In the genomic region with DNA sequence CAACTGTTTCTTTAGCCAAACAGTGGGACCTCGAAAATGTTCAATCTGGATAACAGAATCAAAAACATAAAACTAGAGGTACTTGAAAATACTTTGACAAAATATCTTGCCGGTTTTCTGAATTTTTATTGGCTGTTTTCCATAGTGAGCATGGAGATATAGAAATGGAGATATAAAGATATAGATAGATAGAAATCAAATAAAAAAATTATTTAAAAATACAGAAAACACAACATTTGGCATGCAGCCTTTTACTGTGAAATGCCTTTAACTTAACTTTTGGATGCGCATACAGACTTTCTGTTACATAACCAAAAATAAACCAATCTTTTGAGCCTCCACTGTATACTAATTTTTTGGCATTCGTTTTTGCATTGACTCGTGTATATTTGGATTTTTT, we compare ENCODE assay signal across 4 fruit fly cellular contexts.
A peak's percentile ranks its signal among the peaks of the same experiment; 100 is the strongest.
TF ChIP-seq lines count a peak whose summit lies in the region.

No protein-coding gene starts in this region.

- no peak for TF ChIP-seq CTCF in whole organism, embryonic (GFP tag; optimal IDR thresholded peaks at IDR 0.05; lab: Kevin White, UChicago)

TF ChIP-seq in whole organism, embryonic, 481 proteins besides CTCF, POLR2A, EP300 and RAD21 (continues in another document):
- peak; percentile 3 for TF ChIP-seq ind (GFP tag; optimal IDR thresholded peaks at IDR 0.05; lab: Kevin White, UChicago)
- peak; percentile 20 for TF ChIP-seq tio (GFP tag; optimal IDR thresholded peaks at IDR 0.05; lab: Kevin White, UChicago)
- TF ChIP-seq CG8281 (tag; optimal IDR thresholded peaks at IDR 0.05; lab: Kevin White, UChicago), result no peak
- no peak for TF ChIP-seq sd (tag; optimal IDR thresholded peaks at IDR 0.05; lab: Kevin White, UChicago)
- TF ChIP-seq CG17361 (GFP tag; IDR thresholded peaks at IDR 0.05; lab: Robert Waterston, UW), result 0 out of 3 replicates have a peak, but pooled peaks have one; percentile 37
- peak; percentile 32 for TF ChIP-seq CG30403 (GFP tag; optimal IDR thresholded peaks at IDR 0.05; lab: Kevin White, UChicago)
- no peak for TF ChIP-seq CG6654 (GFP tag; optimal IDR thresholded peaks at IDR 0.05; lab: Kevin White, UChicago)
- TF ChIP-seq bcd (GFP tag; optimal IDR thresholded peaks at IDR 0.05; lab: Kevin White, UChicago), result peak; percentile 3
- TF ChIP-seq D19B (GFP tag; optimal IDR thresholded peaks at IDR 0.05; lab: Kevin White, UChicago), result peak; percentile 5
- no peak for TF ChIP-seq Trl (optimal IDR thresholded peaks at IDR 0.05; lab: Kevin White, UChicago)
- TF ChIP-seq Trl (GFP tag; optimal IDR thresholded peaks at IDR 0.05; lab: Kevin White, UChicago), result no peak
- no peak for TF ChIP-seq CG13624 (GFP tag; optimal IDR thresholded peaks at IDR 0.05; lab: Kevin White, UChicago)
- peak; percentile 1 for TF ChIP-seq CG11504 (tag; optimal IDR thresholded peaks at IDR 0.05; lab: Kevin White, UChicago)
- TF ChIP-seq Rfx (GFP tag; IDR thresholded peaks at IDR 0.05; lab: Robert Waterston, UW), result peak; percentile 40; the same call in 1 of the 2 replicates
- TF ChIP-seq gem (tag; optimal IDR thresholded peaks at IDR 0.05; lab: Kevin White, UChicago), result peak; percentile 44
- peak; percentile 39 for TF ChIP-seq CG2120 (GFP tag; optimal IDR thresholded peaks at IDR 0.05; lab: Kevin White, UChicago)
- peak; percentile 14 for TF ChIP-seq lab (GFP tag; optimal IDR thresholded peaks at IDR 0.05; lab: Kevin White, UChicago)
- peak; percentile 22 for TF ChIP-seq CG2678 (tag; optimal IDR thresholded peaks at IDR 0.05; lab: Kevin White, UChicago)
- TF ChIP-seq jumu (GFP tag; optimal IDR thresholded peaks at IDR 0.05; lab: Kevin White, UChicago), result no peak
- TF ChIP-seq CG8944 (GFP tag; optimal IDR thresholded peaks at IDR 0.05; lab: Kevin White, UChicago), result no peak
- TF ChIP-seq Pdp1 (GFP tag; optimal IDR thresholded peaks at IDR 0.05; lab: Kevin White, UChicago), result peak in 1 of 2 experiments; percentile 77

TF ChIP-seq in whole organism, prepupa, 60 proteins besides CTCF, POLR2A, EP300 and RAD21 (continues in another document):
- TF ChIP-seq CG6854 (GFP tag; optimal IDR thresholded peaks at IDR 0.05; lab: Kevin White, UChicago) (no peak), CG11294 (GFP tag; IDR thresholded peaks at IDR 0.05; lab: Robert Waterston, UW) (no peak), CG9139 (GFP tag; optimal IDR thresholded peaks at IDR 0.05; lab: Kevin White, UChicago) (no peak), CG6163 (GFP tag; IDR thresholded peaks at IDR 0.05; lab: Robert Waterston, UW) (no peak), CG6792 (GFP tag; optimal IDR thresholded peaks at IDR 0.05; lab: Kevin White, UChicago) (no peak), OdsH (GFP tag; optimal IDR thresholded peaks at IDR 0.05; lab: Kevin White, UChicago) (peak; percentile 25), Ets96B (tag; optimal IDR thresholded peaks at IDR 0.05; lab: Kevin White, UChicago) (no peak), CG10631 (GFP tag; optimal IDR thresholded peaks at IDR 0.05; lab: Kevin White, UChicago) (no peak), fd85E (GFP tag; optimal IDR thresholded peaks at IDR 0.05; lab: Kevin White, UChicago) (no peak), CG15336 (GFP tag; IDR thresholded peaks at IDR 0.05; lab: Robert Waterston, UW) (0 out of 2 replicates have a peak, but pooled peaks have one; percentile 17), CG4318 (GFP tag; optimal IDR thresholded peaks at IDR 0.05; lab: Kevin White, UChicago) (no peak), cyc (GFP tag; optimal IDR thresholded peaks at IDR 0.05; lab: Kevin White, UChicago) (peak; percentile 26), CG11902 (GFP tag; optimal IDR thresholded peaks at IDR 0.05; lab: Kevin White, UChicago) (no peak), CG1621 (tag; optimal IDR thresholded peaks at IDR 0.05; lab: Kevin White, UChicago) (no peak), svp (GFP tag; lab: Kevin White, UChicago) (peak; percentile 80), Eip75B (GFP tag; optimal IDR thresholded peaks at IDR 0.05; lab: Kevin White, UChicago) (no peak), dsx (GFP tag; optimal IDR thresholded peaks at IDR 0.05; lab: Kevin White, UChicago; ENCODE audit: poor library complexity, severe bottlenecking) (no peak), CG8632 (GFP tag; optimal IDR thresholded peaks at IDR 0.05; lab: Kevin White, UChicago) (no peak), Eip78C (GFP tag; lab: Kevin White, UChicago) (peak; percentile 54), acj6 (GFP tag; optimal IDR thresholded peaks at IDR 0.05; lab: Kevin White, UChicago) (peak; percentile 30), dac (GFP tag; optimal IDR thresholded peaks at IDR 0.05; lab: Kevin White, UChicago) (no peak), topi (GFP tag; optimal IDR thresholded peaks at IDR 0.05; lab: Kevin White, UChicago) (peak; percentile 46), Hr39 (GFP tag; optimal IDR thresholded peaks at IDR 0.05; lab: Kevin White, UChicago) (peak; percentile 42)

TF ChIP-seq in whole organism, pupa, 21 proteins besides CTCF, POLR2A, EP300 and RAD21:
- TF ChIP-seq rn (GFP tag; IDR thresholded peaks at IDR 0.05; lab: Robert Waterston, UW) (no peak), CG32121 (GFP tag; IDR thresholded peaks at IDR 0.05; lab: Robert Waterston, UW) (no peak), Snoo (tag; optimal IDR thresholded peaks at IDR 0.05; lab: Kevin White, UChicago) (peak; percentile 11), CG4496 (GFP tag; IDR thresholded peaks at IDR 0.05; lab: Robert Waterston, UW) (no peak), D1 (tag; optimal IDR thresholded peaks at IDR 0.05; lab: Kevin White, UChicago) (no peak)

TF ChIP-seq in whole organism, wandering third instar larva, 38 proteins besides CTCF, POLR2A, EP300 and RAD21:
- TF ChIP-seq sv (GFP tag; optimal IDR thresholded peaks at IDR 0.05; lab: Kevin White, UChicago) (no peak), CG9705 (GFP tag; optimal IDR thresholded peaks at IDR 0.05; lab: Kevin White, UChicago) (peak; percentile 8), fru (GFP tag; optimal IDR thresholded peaks at IDR 0.05; lab: Kevin White, UChicago) (peak; percentile 35), HLH106 (tag; optimal IDR thresholded peaks at IDR 0.05; lab: Kevin White, UChicago) (peak; percentile 64), pan (optimal IDR thresholded peaks at IDR 0.05; lab: Kevin White, UChicago) (no peak), Hr83 (GFP tag; optimal IDR thresholded peaks at IDR 0.05; lab: Kevin White, UChicago; ENCODE audit: poor library complexity, severe bottlenecking) (no peak), usp (GFP tag; optimal IDR thresholded peaks at IDR 0.05; lab: Kevin White, UChicago) (no peak), Rel (GFP tag; optimal IDR thresholded peaks at IDR 0.05; lab: Kevin White, UChicago) (no peak), Rel (tag; optimal IDR thresholded peaks at IDR 0.05; lab: Kevin White, UChicago) (no peak), CrebA (GFP tag; optimal IDR thresholded peaks at IDR 0.05; lab: Kevin White, UChicago; ENCODE audit: borderline replicate concordance) (no peak), Myc (optimal IDR thresholded peaks at IDR 0.05; lab: Kevin White, UChicago) (no peak), rgr (GFP tag; optimal IDR thresholded peaks at IDR 0.05; lab: Kevin White, UChicago) (peak; percentile 46), psq (GFP tag; optimal IDR thresholded peaks at IDR 0.05; lab: Kevin White, UChicago) (peak; percentile 35), foxo (GFP tag; optimal IDR thresholded peaks at IDR 0.05; lab: Kevin White, UChicago) (peak in 1 of 2 experiments; percentile 66), dsf (GFP tag; optimal IDR thresholded peaks at IDR 0.05; lab: Kevin White, UChicago; ENCODE audit: borderline replicate concordance) (no peak), brk (GFP tag; optimal IDR thresholded peaks at IDR 0.05; lab: Kevin White, UChicago) (no peak), Dfd (GFP tag; optimal IDR thresholded peaks at IDR 0.05; lab: Kevin White, UChicago) (no peak), Sp1 (GFP tag; optimal IDR thresholded peaks at IDR 0.05; lab: Kevin White, UChicago) (peak; percentile 32), ey (GFP tag; optimal IDR thresholded peaks at IDR 0.05; lab: Kevin White, UChicago) (peak; percentile 30), jim (GFP tag; optimal IDR thresholded peaks at IDR 0.05; lab: Kevin White, UChicago) (no peak), N (GFP tag; optimal IDR thresholded peaks at IDR 0.05; lab: Kevin White, UChicago) (no peak), Dif (GFP tag; optimal IDR thresholded peaks at IDR 0.05; lab: Kevin White, UChicago; ENCODE audit: partially characterized antibody) (no peak), h (GFP tag; optimal IDR thresholded peaks at IDR 0.05; lab: Kevin White, UChicago) (peak; percentile 56), OdsH (GFP tag; optimal IDR thresholded peaks at IDR 0.05; lab: Kevin White, UChicago) (peak; percentile 62), tai (GFP tag; optimal IDR thresholded peaks at IDR 0.05; lab: Kevin White, UChicago) (no peak), Mio (GFP tag; optimal IDR thresholded peaks at IDR 0.05; lab: Kevin White, UChicago) (no peak), lola (GFP tag; optimal IDR thresholded peaks at IDR 0.05; lab: Kevin White, UChicago) (no peak), br (GFP tag; optimal IDR thresholded peaks at IDR 0.05; lab: Kevin White, UChicago) (no peak), Abd-B (GFP tag; optimal IDR thresholded peaks at IDR 0.05; lab: Kevin White, UChicago) (no peak), Hnf4 (GFP tag; optimal IDR thresholded peaks at IDR 0.05; lab: Kevin White, UChicago) (no peak), sage (GFP tag; optimal IDR thresholded peaks at IDR 0.05; lab: Kevin White, UChicago) (no peak), GATAd (GFP tag; optimal IDR thresholded peaks at IDR 0.05; lab: Kevin White, UChicago) (no peak), Jra (GFP tag; optimal IDR thresholded peaks at IDR 0.05; lab: Kevin White, UChicago) (no peak), woc (GFP tag; optimal IDR thresholded peaks at IDR 0.05; lab: Kevin White, UChicago) (no peak), CG32264 (GFP tag; optimal IDR thresholded peaks at IDR 0.05; lab: Kevin White, UChicago) (no peak), dl (GFP tag; optimal IDR thresholded peaks at IDR 0.05; lab: Kevin White, UChicago; ENCODE audit: insufficient read depth in 1 of 2, partially characterized antibody in 2 of 2) (no peak), Hr78 (GFP tag; optimal IDR thresholded peaks at IDR 0.05; lab: Kevin White, UChicago) (no peak), Vsx2 (GFP tag; optimal IDR thresholded peaks at IDR 0.05; lab: Kevin White, UChicago; ENCODE audit: partially characterized antibody) (no peak), dmrt93B (GFP tag; optimal IDR thresholded peaks at IDR 0.05; lab: Kevin White, UChicago) (peak; percentile 29)
